Worm (Caenorhabditis elegans) whole organism, L2 larva: ENCODE data around the gene K11C4.2.

ENCODE experiments used
- egl-27 ChIP-seq: sonication (generic microtip); optimal IDR thresholded peaks from 3 replicates; lab custom pipeline; 2017; ENCODE audit warnings: missing biosample characterization, missing genetic modification reagents, missing genetic modification characterization
- zag-1 ChIP-seq: fragments of 150-350 bp; optimal IDR thresholded peaks from 2 replicates; lab custom pipeline; 2014; ENCODE audit warnings: missing biosample characterization, missing genetic modification characterization
- ztf-1 ChIP-seq: fragments of 200-800 bp; sonication (Bioruptor generic); conservative IDR thresholded peaks from 2 replicates; pipeline ENCODE4 v1.3.6; 2022; ENCODE audit warnings: missing genetic modification characterization, missing compliant biosample characterization

DNA sequence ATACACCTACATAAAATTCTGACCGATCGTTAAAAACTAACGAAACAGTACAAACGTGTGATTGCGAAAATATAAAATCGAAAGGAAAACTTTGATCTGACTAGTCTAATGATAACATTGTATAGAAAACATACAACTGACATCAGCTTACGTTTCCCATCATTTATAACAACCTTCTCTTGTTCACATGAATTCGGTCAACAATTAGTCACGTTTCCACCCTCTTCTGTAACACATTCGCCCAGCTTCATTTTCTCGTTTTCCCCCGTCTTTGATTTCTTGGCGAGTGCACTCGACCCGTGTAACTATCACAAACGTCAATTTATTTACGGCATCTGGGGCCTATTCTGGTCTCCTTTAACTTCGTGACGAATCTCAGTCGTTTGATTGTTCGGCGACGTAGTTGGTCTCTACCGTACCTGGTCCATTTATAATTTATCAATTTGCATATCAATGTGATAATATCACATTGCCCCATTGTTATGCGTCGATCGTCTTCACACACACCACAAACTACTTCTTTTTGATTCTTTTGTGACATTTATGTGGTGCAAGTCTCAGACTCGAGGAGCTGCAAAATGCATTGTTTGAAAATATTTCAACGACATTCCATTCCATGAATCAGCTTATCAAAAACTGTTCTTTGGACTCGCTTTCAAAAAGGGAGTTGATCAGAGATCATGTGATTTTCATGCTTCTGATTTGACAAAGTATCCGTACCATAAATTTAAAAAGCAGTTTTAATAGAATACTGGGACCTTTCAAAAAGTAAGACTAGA is 6.1 kb downstream of the K11C4.2 start:
- TF ChIP-seq ztf-1 (no peak), zag-1 (tag; lab: Kevin White, UChicago) (no peak), egl-27 (tag; lab: Kevin White, UChicago) (no peak)
